Worm (Caenorhabditis elegans): ENCODE measurements around the gene jmjd-3.1.

- no peak for TF ChIP-seq ama-1 (optimal IDR thresholded peaks at IDR 0.05)
- TF ChIP-seq aly-1 (tag; optimal IDR thresholded peaks at IDR 0.05), result no peak
- no peak for TF ChIP-seq flt-1 (GFP tag; IDR thresholded peaks at IDR 0.05)
- TF ChIP-seq B0310.2 (tag; optimal IDR thresholded peaks at IDR 0.05), result no peak
- no peak for TF ChIP-seq hmg-4 (GFP tag; optimal IDR thresholded peaks at IDR 0.05)
- TF ChIP-seq hnd-1 (tag; optimal IDR thresholded peaks at IDR 0.05), result no peak
- no peak for TF ChIP-seq pes-1 (GFP tag; IDR thresholded peaks at IDR 0.05)
- no peak for TF ChIP-seq tbx-11 (GFP tag; IDR thresholded peaks at IDR 0.05)
- TF ChIP-seq F13C5.2 (tag; optimal IDR thresholded peaks at IDR 0.05), result no peak
Measured at ce11 chrX:8601235-8601634, 30.4 kb downstream of the jmjd-3.1 start, which contains the start of gene F18E9.1.

Data from whole organism, early embryonic.